Worm (Caenorhabditis elegans): ENCODE measurements around the gene R04A9.7.

R04A9.7 gene

DNA sequence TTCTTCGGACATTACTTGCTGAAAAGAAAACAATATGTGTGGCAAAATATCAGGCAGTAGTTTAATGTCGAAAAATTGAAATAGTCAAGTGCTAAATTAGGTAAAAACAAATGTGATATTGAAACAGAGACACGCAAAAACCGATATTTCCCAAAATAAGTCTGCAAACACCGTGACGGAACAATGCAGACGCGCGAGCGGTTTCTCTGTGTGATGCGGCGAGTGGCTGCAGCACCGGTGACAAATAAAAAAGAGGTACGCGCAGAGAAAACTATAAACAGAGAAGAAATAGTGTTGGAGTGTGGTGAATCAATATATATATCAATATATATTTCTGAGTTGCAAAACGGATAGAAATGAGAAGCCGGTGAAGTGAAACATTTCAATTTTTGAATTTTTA is 12.0 kb downstream of the R04A9.7 start, which contains the start of gene ife-2 (continued):
- TF ChIP-seq aptf-2 (GFP tag; conservative IDR thresholded peaks at IDR 0.05) (no peak), F39B2.1 (GFP tag; IDR thresholded peaks at IDR 0.05) (no peak), C06A6.2 (GFP tag; conservative IDR thresholded peaks at IDR 0.05) (no peak), B0019.2 (GFP tag; conservative IDR thresholded peaks at IDR 0.05) (no peak), rpc-1 (optimal IDR thresholded peaks at IDR 0.05) (no peak), rpc-1 (tag; optimal IDR thresholded peaks at IDR 0.05) (no peak), sptf-2 (GFP tag; optimal IDR thresholded peaks at IDR 0.05) (no peak), Y53G8AR.9 (GFP tag; conservative IDR thresholded peaks at IDR 0.05) (no peak), bed-2 (GFP tag; IDR thresholded peaks at IDR 0.05) (no peak), dpff-1 (tag; optimal IDR thresholded peaks at IDR 0.05) (no peak), efl-1 (GFP tag; optimal IDR thresholded peaks at IDR 0.05) (no peak), ztf-18 (tag; optimal IDR thresholded peaks at IDR 0.05) (no peak), ztf-26 (tag; optimal IDR thresholded peaks at IDR 0.05) (no peak), atf-7 (tag; optimal IDR thresholded peaks at IDR 0.05) (no peak), Y95B8A.8 (GFP tag; IDR thresholded peaks at IDR 0.05) (no peak), hlh-12 (tag; optimal IDR thresholded peaks at IDR 0.05) (no peak), dox-1 (GFP tag; IDR thresholded peaks at IDR 0.05) (peak; percentile 50; the same call in 1 of the 2 replicates), hsf-1 (GFP tag; IDR thresholded peaks at IDR 0.05) (no peak), nfya-2 (GFP tag; IDR thresholded peaks at IDR 0.05) (no peak), chd-7 (tag; optimal IDR thresholded peaks at IDR 0.05) (no peak), attf-5 (GFP tag; optimal IDR thresholded peaks at IDR 0.05) (no peak), D2030.7 (GFP tag; IDR thresholded peaks at IDR 0.05) (no peak)

ce11 chrX:381029-381428 is 13.7 kb downstream of the R04A9.7 start:
- TF ChIP-seq zfh-2 (GFP tag; conservative IDR thresholded peaks at IDR 0.05) (no peak), B0336.3 (GFP tag; IDR thresholded peaks at IDR 0.05) (no peak), aptf-3 (GFP tag; IDR thresholded peaks at IDR 0.05) (no peak), ceh-58 (GFP tag; IDR thresholded peaks at IDR 0.05) (no peak), tbp1 (GFP tag; optimal IDR thresholded peaks at IDR 0.05) (no peak), lsl-1 (GFP tag; optimal IDR thresholded peaks at IDR 0.05) (no peak), mcd-1 (GFP tag; IDR thresholded peaks at IDR 0.05) (0 out of 2 replicates have a peak, but pooled peaks have one; percentile 7), lin-26 (GFP tag; IDR thresholded peaks at IDR 0.05) (no peak), dpff-1 (tag; optimal IDR thresholded peaks at IDR 0.05) (no peak), T07F8.4 (tag; optimal IDR thresholded peaks at IDR 0.05) (no peak), nhr-80 (tag; optimal IDR thresholded peaks at IDR 0.05) (peak; percentile 16), snpc-1.3 (tag; optimal IDR thresholded peaks at IDR 0.05; ENCODE audit: insufficient read depth) (no peak), let-607 (tag; optimal IDR thresholded peaks at IDR 0.05) (peak; percentile 57 to 62), hmg-1.2 (GFP tag; IDR thresholded peaks at IDR 0.05) (peak; percentile 53; the same call in 1 of the 2 replicates), attf-5 (GFP tag; optimal IDR thresholded peaks at IDR 0.05) (peak; percentile 45), lir-1 (GFP tag; conservative IDR thresholded peaks at IDR 0.05) (no peak), F23B12.7 (tag; optimal IDR thresholded peaks at IDR 0.05; ENCODE audit: insufficient read depth) (no peak), madf-8 (GFP tag; conservative IDR thresholded peaks at IDR 0.05) (no peak), lin-40 (tag; optimal IDR thresholded peaks at IDR 0.05) (peak; percentile 26), nhr-120 (GFP tag; IDR thresholded peaks at IDR 0.05) (no peak), dox-1 (GFP tag; IDR thresholded peaks at IDR 0.05) (0 out of 2 replicates have a peak, but pooled peaks have one; percentile 22)
